Worm (Caenorhabditis elegans): Measurements from ENCODE around the gene Y43H11AL.1.
A peak's percentile ranks its signal among the peaks of the same experiment; 100 is the strongest.

Y43H11AL.1 gene

DNA sequence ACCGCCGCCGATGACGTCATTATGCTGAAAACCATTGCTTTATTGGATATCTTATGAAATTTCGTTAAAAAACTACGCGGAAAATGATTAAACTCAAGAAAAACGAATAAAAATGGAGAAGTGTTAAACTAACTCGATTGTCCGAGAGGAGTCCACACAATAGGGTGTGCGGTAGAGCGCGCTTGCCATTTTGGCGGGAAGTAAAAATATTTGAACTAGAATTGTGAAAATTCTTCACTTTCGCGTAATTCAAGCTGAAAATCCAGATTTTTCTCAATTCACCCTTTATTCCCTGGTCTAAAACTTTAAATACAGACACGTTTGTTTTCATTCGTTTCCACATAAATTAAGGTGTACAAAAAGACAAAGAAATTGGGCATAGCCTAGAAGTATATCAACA, 15.9 kb downstream of the Y43H11AL.1 start, which contains the start of gene F48A11.4 (continued):
- TF ChIP-seq aly-2 (tag; optimal IDR thresholded peaks at IDR 0.05) (no peak), nhr-25 (tag; optimal IDR thresholded peaks at IDR 0.05) (peak; percentile 94), sea-2 (GFP tag; optimal IDR thresholded peaks at IDR 0.05) (no peak), ama-1 (optimal IDR thresholded peaks at IDR 0.05) (peak; percentile 93), zag-1 (tag; optimal IDR thresholded peaks at IDR 0.05) (no peak), ceh-28 (tag; optimal IDR thresholded peaks at IDR 0.05) (peak; percentile 80), fos-1 (tag; optimal IDR thresholded peaks at IDR 0.05) (no peak), nhr-77 (tag; optimal IDR thresholded peaks at IDR 0.05) (peak; percentile 52)

- TF ChIP-seq nhr-11 (tag; optimal IDR thresholded peaks at IDR 0.05) (no peak), eor-1 (tag; optimal IDR thresholded peaks at IDR 0.05) (no peak), pqm-1 (tag; optimal IDR thresholded peaks at IDR 0.05) (no peak), ama-1 (optimal IDR thresholded peaks at IDR 0.05) (no peak), hmg-11 (tag; optimal IDR thresholded peaks at IDR 0.05) (no peak), daf-12 (tag; optimal IDR thresholded peaks at IDR 0.05) (no peak), unc-62 (GFP tag; optimal IDR thresholded peaks at IDR 0.05) (no peak), nhr-28 (tag; optimal IDR thresholded peaks at IDR 0.05) (no peak), ceh-82 (tag; optimal IDR thresholded peaks at IDR 0.05) (no peak), nhr-23 (tag; optimal IDR thresholded peaks at IDR 0.05) (no peak), lsy-12 (tag; optimal IDR thresholded peaks at IDR 0.05) (no peak), nhr-77 (tag; optimal IDR thresholded peaks at IDR 0.05) (no peak), tbx-2 (tag; optimal IDR thresholded peaks at IDR 0.05) (no peak), nhr-237 (tag; optimal IDR thresholded peaks at IDR 0.05) (no peak)
Measured at ce11 chrII:208097-208496, 24.4 kb downstream of the Y43H11AL.1 start.

- TF ChIP-seq ceh-16 (tag; optimal IDR thresholded peaks at IDR 0.05): no peak
- no peak for TF ChIP-seq aly-2 (tag; optimal IDR thresholded peaks at IDR 0.05)
- no peak for TF ChIP-seq unc-39 (tag; optimal IDR thresholded peaks at IDR 0.05)
- TF ChIP-seq eor-1 (tag; optimal IDR thresholded peaks at IDR 0.05): no peak
- no peak for TF ChIP-seq ceh-9 (tag; optimal IDR thresholded peaks at IDR 0.05)
- TF ChIP-seq elt-3 (tag; optimal IDR thresholded peaks at IDR 0.05): no peak
- no peak for TF ChIP-seq ztf-11 (tag; optimal IDR thresholded peaks at IDR 0.05)
- TF ChIP-seq ztf-4 (tag; optimal IDR thresholded peaks at IDR 0.05): no peak
- no peak for TF ChIP-seq elt-2 (tag; optimal IDR thresholded peaks at IDR 0.05)
- no peak for TF ChIP-seq fkh-10 (GFP tag; optimal IDR thresholded peaks at IDR 0.05)
- no peak for TF ChIP-seq fos-1 (tag; optimal IDR thresholded peaks at IDR 0.05)
- TF ChIP-seq fkh-2 (tag; optimal IDR thresholded peaks at IDR 0.05): no peak
- TF ChIP-seq tbx-2 (tag; optimal IDR thresholded peaks at IDR 0.05): no peak
- TF ChIP-seq ceh-28 (tag; optimal IDR thresholded peaks at IDR 0.05): no peak
- no peak for TF ChIP-seq ama-1 (optimal IDR thresholded peaks at IDR 0.05)
- no peak for TF ChIP-seq nhr-77 (tag; optimal IDR thresholded peaks at IDR 0.05)
- TF ChIP-seq ZK546.5 (tag; optimal IDR thresholded peaks at IDR 0.05): no peak
- TF ChIP-seq ceh-82 (tag; optimal IDR thresholded peaks at IDR 0.05): no peak
Measured at ce11 chrII:196685-197084, 35.9 kb downstream of the Y43H11AL.1 start, which contains the start of gene chs-2. Gene chs-2 (plus strand): TSS chrII:196985.

ce11 chrII:194458-194857, 38.1 kb downstream of the Y43H11AL.1 start, which contains the start of gene abu-11:
Gene abu-11 (minus strand): TSS chrII:194558.
- TF ChIP-seq aly-2 (tag; optimal IDR thresholded peaks at IDR 0.05): no peak
- no peak for TF ChIP-seq ZK546.5 (tag; optimal IDR thresholded peaks at IDR 0.05)
- no peak for TF ChIP-seq lin-15B (tag; optimal IDR thresholded peaks at IDR 0.05)
- no peak for TF ChIP-seq fkh-10 (GFP tag; optimal IDR thresholded peaks at IDR 0.05)
- TF ChIP-seq tbx-2 (tag; optimal IDR thresholded peaks at IDR 0.05): no peak
- TF ChIP-seq nhr-67 (tag; optimal IDR thresholded peaks at IDR 0.05): no peak
- no peak for TF ChIP-seq nhr-76 (tag; optimal IDR thresholded peaks at IDR 0.05)
- TF ChIP-seq ceh-9 (tag; optimal IDR thresholded peaks at IDR 0.05): no peak

ce11 chrII:192584-192983, 40.0 kb downstream of the Y43H11AL.1 start:
- no peak for TF ChIP-seq ceh-9 (tag; optimal IDR thresholded peaks at IDR 0.05)
- no peak for TF ChIP-seq egl-27 (tag; optimal IDR thresholded peaks at IDR 0.05)

DNA sequence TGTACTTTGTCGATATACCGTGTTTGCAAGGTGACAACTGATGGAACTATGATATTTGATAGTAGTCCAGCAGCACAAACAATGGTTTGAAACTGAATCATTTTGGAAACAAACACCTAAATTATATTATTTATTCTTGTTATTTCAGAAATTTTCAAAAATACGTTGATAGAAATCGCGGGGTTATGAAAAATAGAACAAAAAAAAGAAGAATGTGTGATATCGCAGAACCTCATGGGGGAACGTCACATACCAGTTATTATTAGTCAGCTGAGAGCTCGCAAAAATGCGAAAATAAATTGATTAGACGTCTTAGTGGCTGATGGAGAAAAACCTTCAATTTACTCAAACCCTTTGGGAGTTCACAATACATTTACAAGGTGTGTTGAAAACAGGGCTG, 43.6 kb downstream of the Y43H11AL.1 start, which contains the start of gene T01D1.5:
T01D1.5 (minus strand) TSS at position 101 of the 400 bp plus-strand sequence.
- TF ChIP-seq nhr-76 (tag; optimal IDR thresholded peaks at IDR 0.05): no peak
- TF ChIP-seq eor-1 (tag; optimal IDR thresholded peaks at IDR 0.05): no peak
- TF ChIP-seq fos-1 (tag; optimal IDR thresholded peaks at IDR 0.05): no peak
- TF ChIP-seq pqm-1 (tag; optimal IDR thresholded peaks at IDR 0.05): no peak
- TF ChIP-seq nhr-67 (tag; optimal IDR thresholded peaks at IDR 0.05): no peak
- TF ChIP-seq elt-1 (tag; optimal IDR thresholded peaks at IDR 0.05): no peak
- TF ChIP-seq nhr-237 (tag; optimal IDR thresholded peaks at IDR 0.05): no peak
- TF ChIP-seq nhr-43 (tag; optimal IDR thresholded peaks at IDR 0.05; ENCODE audit: poor library complexity, severe bottlenecking): no peak
- TF ChIP-seq egl-5 (tag; optimal IDR thresholded peaks at IDR 0.05): no peak
- TF ChIP-seq tbx-2 (tag; optimal IDR thresholded peaks at IDR 0.05): no peak
- no peak for TF ChIP-seq fkh-10 (GFP tag; optimal IDR thresholded peaks at IDR 0.05)
- TF ChIP-seq daf-12 (tag; optimal IDR thresholded peaks at IDR 0.05): no peak
- no peak for TF ChIP-seq ztf-4 (tag; optimal IDR thresholded peaks at IDR 0.05)
- no peak for TF ChIP-seq unc-39 (tag; optimal IDR thresholded peaks at IDR 0.05)
- TF ChIP-seq snpc-4 (tag; optimal IDR thresholded peaks at IDR 0.05): no peak
- no peak for TF ChIP-seq lin-15B (tag; optimal IDR thresholded peaks at IDR 0.05)
- no peak for TF ChIP-seq ceh-9 (tag; optimal IDR thresholded peaks at IDR 0.05)
- no peak for TF ChIP-seq R02D3.7 (tag; optimal IDR thresholded peaks at IDR 0.05)
